Fruit fly (Drosophila melanogaster) whole organism, embryonic: ENCODE data around the gene hang.

ENCODE experiments used
- CG10543 ChIP-seq: fragments of 200-800 bp; sonication (Bioruptor generic); optimal IDR thresholded peaks from 3 replicates; lab custom pipeline; 2017; ENCODE audit warnings: missing biosample characterization, mild to moderate bottlenecking, missing genetic modification characterization, moderate library complexity
- CG10654 ChIP-seq: fragments of 200-800 bp; sonication (Bioruptor generic); optimal IDR thresholded peaks from 2 replicates; lab custom pipeline; 2016; ENCODE audit warnings: missing biosample characterization, missing genetic modification characterization
- CG11093 ChIP-seq: fragments of 200-800 bp; sonication (Bioruptor generic); IDR thresholded peaks from 3 replicates; pipeline ENCODE4 v1.3.6; 2022; ENCODE audit warnings: missing biosample characterization, missing genetic modification characterization
- CG11398 ChIP-seq: fragments of 200-800 bp; sonication (Bioruptor generic); optimal IDR thresholded peaks from 2 replicates; lab custom pipeline; 2016; ENCODE audit warnings: missing biosample characterization, missing genetic modification characterization
- CG12744 ChIP-seq: fragments of 200-800 bp; sonication (Bioruptor generic); optimal IDR thresholded peaks from 2 replicates; lab custom pipeline; 2016; ENCODE audit warnings: missing biosample characterization, missing genetic modification characterization
- CG13287 ChIP-seq: fragments of 200-800 bp; sonication (Bioruptor generic); IDR thresholded peaks from 2 replicates; pipeline ENCODE4 v1.3.6; 2022; ENCODE audit warnings: missing biosample characterization, missing genetic modification characterization; ENCODE audit not compliant: partially characterized antibody
- CG13894 ChIP-seq: fragments of 200-800 bp; sonication (Bioruptor generic); optimal IDR thresholded peaks from 3 replicates; lab custom pipeline; 2018; ENCODE audit warnings: missing biosample characterization, mild to moderate bottlenecking, missing genetic modification characterization, moderate library complexity
- CG14014 ChIP-seq: fragments of 200-800 bp; sonication (Bioruptor generic); IDR thresholded peaks from 2 replicates; pipeline ENCODE4 v1.3.6; 2022; ENCODE audit warnings: missing biosample characterization, missing genetic modification characterization
- CG14667 ChIP-seq: fragments of 200-800 bp; sonication (Bioruptor generic); IDR thresholded peaks from 2 replicates; pipeline ENCODE4 v1.3.6; 2022; ENCODE audit warnings: missing biosample characterization, missing genetic modification characterization
- CG15073 ChIP-seq: fragments of 200-800 bp; sonication (Bioruptor generic); optimal IDR thresholded peaks from 2 replicates; lab custom pipeline; 2016; ENCODE audit warnings: missing biosample characterization, missing genetic modification characterization
- CG17328 ChIP-seq: fragments of 200-800 bp; sonication (Bioruptor generic); IDR thresholded peaks from 2 replicates; pipeline ENCODE4 v1.3.6; 2022; ENCODE audit warnings: missing biosample characterization, missing genetic modification characterization
- CG17829 ChIP-seq: fragments of 200-800 bp; optimal IDR thresholded peaks from 2 replicates; lab custom pipeline; 2019; ENCODE audit warnings: missing biosample characterization, mild to moderate bottlenecking, missing genetic modification characterization, moderate library complexity
- CG2678 ChIP-seq: fragments of 200-800 bp; sonication (Bioruptor generic); optimal IDR thresholded peaks from 3 replicates; lab custom pipeline; 2019; ENCODE audit warnings: missing biosample characterization, mild to moderate bottlenecking, missing genetic modification characterization, moderate library complexity
- CG30403 ChIP-seq: fragments of 200-800 bp; sonication (Bioruptor generic); optimal IDR thresholded peaks from 3 replicates; lab custom pipeline; 2016; ENCODE audit warnings: missing biosample characterization, missing genetic modification characterization
- CG32767 ChIP-seq: fragments of 200-800 bp; sonication (Bioruptor generic); IDR thresholded peaks from 2 replicates; pipeline ENCODE4 v1.3.6; 2022; ENCODE audit warnings: missing biosample characterization, missing genetic modification characterization
- CG33213 ChIP-seq: fragments of 200-800 bp; sonication (Bioruptor generic); optimal IDR thresholded peaks from 3 replicates; lab custom pipeline; 2016; ENCODE audit warnings: missing biosample characterization, missing genetic modification characterization
- CG4854 ChIP-seq: fragments of 200-800 bp; sonication (Bioruptor generic); optimal IDR thresholded peaks from 2 replicates; lab custom pipeline; 2016; ENCODE audit warnings: missing biosample characterization, missing genetic modification characterization, inconsistent platforms
- CG6654 ChIP-seq: fragments of 200-800 bp; sonication (Bioruptor generic); optimal IDR thresholded peaks from 2 replicates; lab custom pipeline; 2017; ENCODE audit warnings: missing biosample characterization, mild to moderate bottlenecking, missing genetic modification characterization
- CG8089 ChIP-seq: fragments of 200-800 bp; sonication (Bioruptor generic); optimal IDR thresholded peaks from 3 replicates; lab custom pipeline; 2016; ENCODE audit warnings: missing biosample characterization, missing genetic modification characterization
- CG8281 ChIP-seq: fragments of 200-800 bp; sonication (Bioruptor generic); optimal IDR thresholded peaks from 2 replicates; lab custom pipeline; 2018; ENCODE audit warnings: missing biosample characterization, mild to moderate bottlenecking, missing genetic modification characterization, moderate library complexity
- CG8478 ChIP-seq: fragments of >200 bp; optimal IDR thresholded peaks from 2 replicates; lab custom pipeline; 2018
- CG9797 ChIP-seq: fragments of 200-800 bp; sonication (Bioruptor generic); optimal IDR thresholded peaks from 3 replicates; lab custom pipeline; 2018; ENCODE audit warnings: missing biosample characterization, mild to moderate bottlenecking, missing genetic modification characterization
- Camta ChIP-seq: fragments of 200-800 bp; sonication (Bioruptor generic); optimal IDR thresholded peaks from 2 replicates; lab custom pipeline; 2016; ENCODE audit warnings: missing biosample characterization, missing genetic modification characterization
- D ChIP-seq, 2 experiments: fragments of 200-800 bp in 1 of 2; fragments of >200 bp in 1 of 2; sonication (Bioruptor generic) in 1 of 2; optimal IDR thresholded peaks; 2 replicates in 1 of 2; 3 replicates in 1 of 2; lab custom pipeline; 2017; ENCODE audit warnings: mild to moderate bottlenecking in 1 of 2, missing biosample characterization in 1 of 2, missing genetic modification characterization in 1 of 2, missing genetic modification reagents in 1 of 2
- D19A ChIP-seq: fragments of 200-800 bp; optimal IDR thresholded peaks from 3 replicates; lab custom pipeline; 2019; ENCODE audit warnings: missing biosample characterization, mild to moderate bottlenecking, missing genetic modification characterization, moderate library complexity
- Dbx ChIP-seq: fragments of 200-800 bp; sonication (Bioruptor generic); IDR thresholded peaks from 3 replicates; pipeline ENCODE4 v1.3.6; 2022; ENCODE audit warnings: missing biosample characterization, missing genetic modification characterization
- Dip3 ChIP-seq: fragments of 200-800 bp; sonication (Bioruptor generic); optimal IDR thresholded peaks from 3 replicates; lab custom pipeline; 2016; ENCODE audit warnings: missing biosample characterization, missing genetic modification characterization
- Dref ChIP-seq: fragments of 200-800 bp; sonication (Bioruptor generic); IDR thresholded peaks from 2 replicates; pipeline ENCODE4 v1.3.6; 2022; ENCODE audit warnings: missing biosample characterization, missing genetic modification characterization
- Ets65A ChIP-seq: fragments of 200-800 bp; sonication (Bioruptor generic); peaks from one replicate; lab custom pipeline; 2016; ENCODE audit warnings: missing biosample characterization, missing genetic modification characterization
- Hr39 ChIP-seq: fragments of >200 bp; optimal IDR thresholded peaks from 2 replicates; lab custom pipeline; 2017
- Hr51 ChIP-seq, 2 experiments: fragments of 200-800 bp; sonication (Bioruptor generic); optimal IDR thresholded peaks; 2 replicates in 1 of 2; 3 replicates in 1 of 2; lab custom pipeline; 2016 to 2018; ENCODE audit warnings: missing biosample characterization in 2 of 2, missing genetic modification characterization in 2 of 2, mild to moderate bottlenecking in 1 of 2, moderate library complexity in 1 of 2
- MBD-R2 ChIP-seq: fragments of 200-800 bp; sonication (Bioruptor generic); IDR thresholded peaks from 2 replicates; pipeline ENCODE4 v1.3.6; 2022; ENCODE audit warnings: missing biosample characterization, missing genetic modification characterization
- Myb ChIP-seq: fragments of 200-800 bp; sonication (Bioruptor generic); optimal IDR thresholded peaks from 2 replicates; lab custom pipeline; 2016; ENCODE audit warnings: missing biosample characterization, missing genetic modification characterization
- Sry-δ ChIP-seq: fragments of 200-800 bp; sonication (Bioruptor generic); optimal IDR thresholded peaks from 2 replicates; lab custom pipeline; 2016; ENCODE audit warnings: missing biosample characterization, missing genetic modification characterization
- cato ChIP-seq: fragments of 200-800 bp; sonication (Bioruptor generic); optimal IDR thresholded peaks from 2 replicates; lab custom pipeline; 2016; ENCODE audit warnings: missing biosample characterization, missing genetic modification characterization, borderline replicate concordance
- esg ChIP-seq: fragments of 200-800 bp; sonication (Bioruptor generic); conservative IDR thresholded peaks from 2 replicates; pipeline ENCODE4 v1.3.6; 2022; ENCODE audit warnings: missing biosample characterization, missing genetic modification characterization
- exex ChIP-seq: fragments of 200-800 bp; sonication (Bioruptor generic); optimal IDR thresholded peaks from 4 replicates; lab custom pipeline; 2018; ENCODE audit warnings: missing biosample characterization, mild to moderate bottlenecking, missing genetic modification characterization, moderate library complexity
- gfzf ChIP-seq: fragments of 200-800 bp; sonication (Bioruptor generic); optimal IDR thresholded peaks from 2 replicates; lab custom pipeline; 2016; ENCODE audit warnings: missing biosample characterization, mild to moderate bottlenecking, missing genetic modification characterization, moderate library complexity
- hkb ChIP-seq, 2 experiments: fragments of 200-800 bp in 1 of 2; fragments of >200 bp in 1 of 2; sonication (Bioruptor generic) in 1 of 2; IDR thresholded peaks in 1 of 2; optimal IDR thresholded peaks in 1 of 2; 2 replicates each; pipeline versions ENCODE4 v1.3.6 to Lab custom; 2017 to 2022; ENCODE audit warnings: missing biosample characterization in 1 of 2, missing genetic modification characterization in 1 of 2
- ind ChIP-seq: fragments of 200-800 bp; sonication (Bioruptor generic); optimal IDR thresholded peaks from 3 replicates; lab custom pipeline; 2016; ENCODE audit warnings: missing biosample characterization, missing genetic modification characterization
- inv ChIP-seq: fragments of 200-800 bp; sonication (Bioruptor generic); IDR thresholded peaks from 2 replicates; pipeline ENCODE4 v1.3.6; 2022; ENCODE audit warnings: missing biosample characterization, missing genetic modification characterization; ENCODE audit not compliant: partially characterized antibody
- jing ChIP-seq: fragments of 200-800 bp; sonication (Bioruptor generic); optimal IDR thresholded peaks from 2 replicates; lab custom pipeline; 2018; ENCODE audit warnings: missing biosample characterization, mild to moderate bottlenecking, missing genetic modification characterization
- lola ChIP-seq, 3 experiments: fragments of >200 bp in 2 of 3; fragments of 200-800 bp in 1 of 3; sonication (Bioruptor generic) in 1 of 3; optimal IDR thresholded peaks; 2 replicates each; lab custom pipeline; 2017 to 2019; ENCODE audit warnings: missing biosample characterization in 3 of 3, missing genetic modification characterization in 3 of 3, mild to moderate bottlenecking in 1 of 3, moderate library complexity in 1 of 3
- nerfin-2 ChIP-seq: fragments of 200-800 bp; sonication (Bioruptor generic); IDR thresholded peaks from 2 replicates; pipeline ENCODE4 v1.3.6; 2022; ENCODE audit warnings: missing biosample characterization, missing genetic modification characterization; ENCODE audit not compliant: partially characterized antibody
- otp ChIP-seq: fragments of 200-800 bp; sonication (Bioruptor generic); IDR thresholded peaks from 3 replicates; pipeline ENCODE4, ENCODE4 v1.3.6; 2022; ENCODE audit warnings: missing biosample characterization, missing genetic modification characterization
- pho ChIP-seq: fragments of 200-800 bp; sonication (Bioruptor generic); optimal IDR thresholded peaks from 2 replicates; lab custom pipeline; 2016; ENCODE audit warnings: missing biosample characterization, missing genetic modification characterization
- psq ChIP-seq: fragments of 200-800 bp; sonication (Bioruptor generic); optimal IDR thresholded peaks from 2 replicates; lab custom pipeline; 2017; ENCODE audit warnings: missing biosample characterization, missing genetic modification characterization
- seq ChIP-seq: fragments of 200-800 bp; sonication (Bioruptor generic); IDR thresholded peaks from 2 replicates; pipeline ENCODE4 v1.3.6; 2022; ENCODE audit warnings: missing biosample characterization, missing genetic modification characterization
- tgo ChIP-seq: fragments of 200-800 bp; sonication (Bioruptor generic); IDR thresholded peaks from 3 replicates; pipeline ENCODE4 v1.3.6; 2022; ENCODE audit warnings: missing biosample characterization, missing genetic modification characterization

hang gene

DNA sequence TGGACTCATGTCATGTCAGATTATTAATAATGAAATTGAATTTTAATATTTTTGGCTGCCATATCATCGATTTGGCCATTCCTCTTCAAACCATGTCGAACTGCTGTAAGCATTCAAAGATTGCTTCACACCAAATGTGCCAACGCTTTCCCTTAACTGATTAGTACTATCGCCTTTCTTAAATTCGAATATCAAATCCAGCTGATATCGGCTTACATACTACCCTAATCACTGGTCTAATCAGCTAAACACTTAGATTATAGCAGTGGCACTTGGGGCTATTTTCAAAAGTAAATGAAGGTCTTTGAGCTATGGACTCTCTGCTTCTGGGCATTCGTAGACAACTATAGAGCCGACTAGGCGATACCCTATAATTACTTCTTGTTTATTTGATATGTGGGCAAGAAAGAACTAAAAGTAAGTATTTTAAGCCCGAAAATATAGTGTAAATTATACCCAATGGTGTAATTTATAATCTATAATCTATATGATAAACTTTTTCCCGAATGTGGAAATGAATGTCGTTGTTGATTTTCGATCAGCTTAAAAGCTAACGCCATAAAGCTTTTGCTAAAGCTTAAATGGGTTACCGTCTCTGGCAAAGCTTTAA is 18.7 kb upstream of the hang start (continued):
- TF ChIP-seq tgo (peak; percentile 84), CG4854 (GFP tag; lab: Kevin White, UChicago) (no peak), CG33213 (GFP tag; lab: Kevin White, UChicago) (no peak), CG30403 (GFP tag; lab: Kevin White, UChicago) (peak; percentile 78), MBD-R2 (GFP tag; lab: Robert Waterston, UW) (peak; percentile 46; the same call in 1 of the 2 replicates), CG11398 (GFP tag; lab: Kevin White, UChicago) (peak; percentile 15), CG32767 (peak; percentile 76), CG10654 (GFP tag; lab: Kevin White, UChicago) (peak; percentile 60), CG13894 (no peak), D19A (peak; percentile 90), Dbx (GFP tag; lab: Robert Waterston, UW) (peak; percentile 71; the same call in 2 of the 3 replicates), CG17328 (GFP tag; lab: Robert Waterston, UW) (peak; percentile 71), Ets65A (GFP tag; lab: Kevin White, UChicago) (peak; percentile 62), CG14014 (GFP tag; lab: Robert Waterston, UW) (peak; percentile 71), CG14667 (peak; percentile 60), pho (GFP tag; lab: Kevin White, UChicago) (peak; percentile 61), CG15073 (GFP tag; lab: Kevin White, UChicago) (no peak), CG8478 (no peak), CG9797 (GFP tag; lab: Kevin White, UChicago) (no peak), Hr39 (lab: Kevin White, UChicago) (no peak), CG11093 (0 out of 3 replicates have a peak, but pooled peaks have one; percentile 22), CG8281 (peak; percentile 34), CG13287 (no peak; the same call in 1 of the 2 replicates), nerfin-2 (GFP tag; lab: Robert Waterston, UW) (no peak), seq (peak; percentile 78), inv (no peak), Camta (peak; percentile 56), cato (no peak), psq (GFP tag; lab: Kevin White, UChicago) (no peak), Dip3 (GFP tag; lab: Kevin White, UChicago) (peak; percentile 71), ind (GFP tag; lab: Kevin White, UChicago) (peak; percentile 78), CG10543 (GFP tag; lab: Kevin White, UChicago) (peak; percentile 44), Myb (peak; percentile 24), CG12744 (GFP tag; lab: Kevin White, UChicago) (peak; percentile 43), exex (tag; lab: Kevin White, UChicago) (peak; percentile 99), Hr51 (GFP tag; optimal IDR thresholded peaks at IDR 0.05; lab: Kevin White, UChicago) (peak in 1 of 2 experiments; percentile 90), CG17829 (tag; lab: Kevin White, UChicago) (no peak), CG6654 (GFP tag; lab: Kevin White, UChicago) (no peak), CG2678 (tag; lab: Kevin White, UChicago) (peak; percentile 89), Sry-δ (peak; percentile 14), CG8089 (GFP tag; lab: Kevin White, UChicago) (no peak), hkb (optimal IDR thresholded peaks at IDR 0.05; lab: Kevin White, UChicago) (no peak), hkb (GFP tag; IDR thresholded peaks at IDR 0.05; lab: Robert Waterston, UW) (peak; percentile 90), D (optimal IDR thresholded peaks at IDR 0.05; lab: Kevin White, UChicago) (no peak), D (GFP tag; optimal IDR thresholded peaks at IDR 0.05; lab: Kevin White, UChicago) (peak; percentile 38), gfzf (GFP tag; lab: Kevin White, UChicago) (no peak), esg (GFP tag; lab: Robert Waterston, UW) (peak; percentile 69), otp (GFP tag; lab: Robert Waterston, UW) (peak; percentile 67; the same call in 2 of the 3 replicates), jing (GFP tag; lab: Kevin White, UChicago) (peak; percentile 49), lola (GFP tag; optimal IDR thresholded peaks at IDR 0.05; lab: Kevin White, UChicago) (no peak), Dref (GFP tag; lab: Robert Waterston, UW) (no peak)
